Worm (Caenorhabditis elegans): ENCODE results near the gene deg-1.

The deg-1 gene

ce11 chrX:7745386-7745785, 7.5 kb upstream of the deg-1 start:
- TF ChIP-seq fos-1 (tag; optimal IDR thresholded peaks at IDR 0.05): no peak
- TF ChIP-seq skn-1 (tag; optimal IDR thresholded peaks at IDR 0.05): no peak
- no peak for TF ChIP-seq egl-27 (tag; optimal IDR thresholded peaks at IDR 0.05)
- no peak for TF ChIP-seq nhr-237 (tag; optimal IDR thresholded peaks at IDR 0.05)
- TF ChIP-seq elt-3 (tag; optimal IDR thresholded peaks at IDR 0.05): no peak
- no peak for TF ChIP-seq mbf-1 (tag; optimal IDR thresholded peaks at IDR 0.05)
- no peak for TF ChIP-seq nhr-23 (tag; optimal IDR thresholded peaks at IDR 0.05)
- no peak for TF ChIP-seq ZK546.5 (tag; optimal IDR thresholded peaks at IDR 0.05)
- TF ChIP-seq ama-1 (optimal IDR thresholded peaks at IDR 0.05): no peak
- no peak for TF ChIP-seq aly-2 (tag; optimal IDR thresholded peaks at IDR 0.05)
- no peak for TF ChIP-seq ceh-82 (tag; optimal IDR thresholded peaks at IDR 0.05)
- no peak for TF ChIP-seq lin-11 (tag; optimal IDR thresholded peaks at IDR 0.05)

- TF ChIP-seq blmp-1 (tag; optimal IDR thresholded peaks at IDR 0.05; ENCODE audit: insufficient read depth): no peak
- TF ChIP-seq C34F6.9 (tag; optimal IDR thresholded peaks at IDR 0.05): no peak
- TF ChIP-seq nhr-129 (tag; optimal IDR thresholded peaks at IDR 0.05): no peak
- no peak for TF ChIP-seq sma-3 (GFP tag; optimal IDR thresholded peaks at IDR 0.05)
- no peak for TF ChIP-seq mdl-1 (tag; optimal IDR thresholded peaks at IDR 0.05)
- no peak for TF ChIP-seq dmd-4 (tag; optimal IDR thresholded peaks at IDR 0.05)
- no peak for TF ChIP-seq lin-13 (GFP tag; optimal IDR thresholded peaks at IDR 0.05)
- TF ChIP-seq lin-11 (tag; optimal IDR thresholded peaks at IDR 0.05): no peak
- no peak for TF ChIP-seq sem-4 (tag; optimal IDR thresholded peaks at IDR 0.05)
- TF ChIP-seq lsy-2 (tag; optimal IDR thresholded peaks at IDR 0.05): no peak
- TF ChIP-seq aly-2 (tag; optimal IDR thresholded peaks at IDR 0.05): no peak
- TF ChIP-seq unc-39 (tag; optimal IDR thresholded peaks at IDR 0.05): no peak
- no peak for TF ChIP-seq fos-1 (tag; optimal IDR thresholded peaks at IDR 0.05)
- TF ChIP-seq Y55F3AM.14 (GFP tag; optimal IDR thresholded peaks at IDR 0.05): no peak
- TF ChIP-seq gmeb-1 (tag; optimal IDR thresholded peaks at IDR 0.05): no peak
- no peak for TF ChIP-seq nhr-11 (tag; optimal IDR thresholded peaks at IDR 0.05)
- no peak for TF ChIP-seq skn-1 (tag; optimal IDR thresholded peaks at IDR 0.05)
- TF ChIP-seq zag-1 (tag; optimal IDR thresholded peaks at IDR 0.05): no peak
Measured at ce11 chrX:7750084-7750483, 2.8 kb upstream of the deg-1 start.

ce11 chrX:7773714-7774318, 20.9 kb downstream of the deg-1 start:
- TF ChIP-seq ceh-82 (tag; optimal IDR thresholded peaks at IDR 0.05) (no peak), elt-3 (tag; optimal IDR thresholded peaks at IDR 0.05) (no peak), elt-1 (tag; optimal IDR thresholded peaks at IDR 0.05) (peak; percentile 88), unc-62 (GFP tag; optimal IDR thresholded peaks at IDR 0.05) (no peak), C34F6.9 (tag; optimal IDR thresholded peaks at IDR 0.05) (peak; percentile 4), F13H6.1 (tag; optimal IDR thresholded peaks at IDR 0.05) (peak; percentile 13), sma-3 (GFP tag; optimal IDR thresholded peaks at IDR 0.05) (peak; percentile 58), sma-9 (GFP tag; optimal IDR thresholded peaks at IDR 0.05) (peak; percentile 81), sma-9 (tag; optimal IDR thresholded peaks at IDR 0.05) (no peak), mab-5 (tag; optimal IDR thresholded peaks at IDR 0.05) (no peak), nhr-21 (tag; optimal IDR thresholded peaks at IDR 0.05) (peak; percentile 47), lsy-2 (tag; optimal IDR thresholded peaks at IDR 0.05) (peak in 1 of 2 experiments; percentile 21), ama-1 (optimal IDR thresholded peaks at IDR 0.05) (no peak), crh-2 (tag; optimal IDR thresholded peaks at IDR 0.05) (peak; percentile 43), gmeb-1 (tag; optimal IDR thresholded peaks at IDR 0.05) (peak; percentile 24), fos-1 (tag; optimal IDR thresholded peaks at IDR 0.05) (peak; percentile 20), nhr-129 (tag; optimal IDR thresholded peaks at IDR 0.05) (peak; percentile 31), ZK546.5 (tag; optimal IDR thresholded peaks at IDR 0.05) (no peak), nhr-11 (tag; optimal IDR thresholded peaks at IDR 0.05) (no peak), egl-27 (tag; optimal IDR thresholded peaks at IDR 0.05) (peak; percentile 41), mbf-1 (tag; optimal IDR thresholded peaks at IDR 0.05) (no peak), alr-1 (tag; optimal IDR thresholded peaks at IDR 0.05) (no peak), nhr-25 (tag; optimal IDR thresholded peaks at IDR 0.05) (peak; percentile 72), blmp-1 (tag; optimal IDR thresholded peaks at IDR 0.05; ENCODE audit: insufficient read depth) (peak; percentile 65), lin-39 (tag; optimal IDR thresholded peaks at IDR 0.05) (no peak)

ce11 chrX:7776509-7777001, 23.7 kb downstream of the deg-1 start, which contains the start of gene mec-7:
Gene mec-7, minus strand, starts transcription at chrX:7776689.
- TF ChIP-seq lin-13 (GFP tag; optimal IDR thresholded peaks at IDR 0.05) (no peak), aly-2 (tag; optimal IDR thresholded peaks at IDR 0.05) (no peak)

Measured in whole organism, L2 larva.